Fruit fly (Drosophila melanogaster) whole organism, prepupa: Measurements from ENCODE around the gene pall.

ENCODE experiments used
- Blimp-1 ChIP-seq: fragments of 200-800 bp; sonication (Bioruptor generic); optimal IDR thresholded peaks from 3 replicates; lab custom pipeline; 2017; ENCODE audit warnings: missing biosample characterization, missing genetic modification characterization, mild to moderate bottlenecking, moderate library complexity, missing genetic modification reagents
- CG10631 ChIP-seq: fragments of 200-800 bp; sonication (Bioruptor generic); optimal IDR thresholded peaks from 2 replicates; lab custom pipeline; 2016; ENCODE audit warnings: missing biosample characterization, missing genetic modification characterization
- CG10669 ChIP-seq: fragments of 200-800 bp; sonication (Bioruptor generic); optimal IDR thresholded peaks from 3 replicates; lab custom pipeline; 2018; ENCODE audit warnings: missing biosample characterization, mild to moderate bottlenecking, missing genetic modification characterization, moderate library complexity
- CG11294 ChIP-seq: fragments of 200-800 bp; sonication (Bioruptor generic); IDR thresholded peaks from 2 replicates; pipeline ENCODE4 v1.3.6; 2022; ENCODE audit warnings: missing biosample characterization, missing genetic modification characterization
- CG11762 ChIP-seq: fragments of 200-800 bp; sonication (Bioruptor generic); optimal IDR thresholded peaks from 3 replicates; lab custom pipeline; 2016; ENCODE audit warnings: missing biosample characterization, missing genetic modification characterization; ENCODE audit not compliant: insufficient read depth
- CG11902 ChIP-seq: fragments of 200-800 bp; sonication (Bioruptor generic); optimal IDR thresholded peaks from 3 replicates; lab custom pipeline; 2016; ENCODE audit warnings: missing biosample characterization, missing genetic modification characterization
- CG15336 ChIP-seq: fragments of 200-800 bp; sonication (Bioruptor generic); IDR thresholded peaks from 2 replicates; pipeline ENCODE4 v1.3.6; 2022; ENCODE audit warnings: missing biosample characterization, missing genetic modification characterization
- CG1621 ChIP-seq: fragments of 200-800 bp; sonication (Bioruptor generic); optimal IDR thresholded peaks from 3 replicates; lab custom pipeline; 2018; ENCODE audit warnings: missing biosample characterization, mild to moderate bottlenecking, missing genetic modification characterization
- CG16779 ChIP-seq: fragments of 200-800 bp; sonication (Bioruptor generic); optimal IDR thresholded peaks from 3 replicates; lab custom pipeline; 2017; ENCODE audit warnings: missing biosample characterization, mild to moderate bottlenecking, missing genetic modification characterization
- CG3032 ChIP-seq: fragments of 200-800 bp; optimal IDR thresholded peaks from 2 replicates; lab custom pipeline; 2019; ENCODE audit warnings: missing biosample characterization, mild to moderate bottlenecking, missing genetic modification characterization, moderate library complexity
- CG32006 ChIP-seq: fragments of 200-800 bp; sonication (Bioruptor generic); optimal IDR thresholded peaks from 3 replicates; lab custom pipeline; 2017; ENCODE audit warnings: missing biosample characterization, mild to moderate bottlenecking, missing genetic modification characterization
- CG34406 ChIP-seq: fragments of 200-800 bp; sonication (Bioruptor generic); optimal IDR thresholded peaks from 3 replicates; lab custom pipeline; 2016; ENCODE audit warnings: missing biosample characterization, missing genetic modification characterization
- CG3919 ChIP-seq: fragments of 200-800 bp; sonication (Bioruptor generic); optimal IDR thresholded peaks from 3 replicates; lab custom pipeline; 2016; ENCODE audit warnings: missing biosample characterization, missing genetic modification characterization
- CG4318 ChIP-seq: fragments of 200-800 bp; sonication (Bioruptor generic); optimal IDR thresholded peaks from 3 replicates; lab custom pipeline; 2017; ENCODE audit warnings: missing biosample characterization, mild to moderate bottlenecking, missing genetic modification characterization
- CG6276 ChIP-seq: fragments of 200-800 bp; sonication (Bioruptor generic); optimal IDR thresholded peaks from 2 replicates; lab custom pipeline; 2017; ENCODE audit warnings: missing biosample characterization, mild to moderate bottlenecking, missing genetic modification characterization
- CG6792 ChIP-seq: fragments of 200-800 bp; sonication (Bioruptor generic); optimal IDR thresholded peaks from 3 replicates; lab custom pipeline; 2016; ENCODE audit warnings: missing biosample characterization, missing genetic modification characterization
- CG6808 ChIP-seq: fragments of 200-800 bp; sonication (Bioruptor generic); optimal IDR thresholded peaks from 3 replicates; lab custom pipeline; 2017; ENCODE audit warnings: missing biosample characterization, missing genetic modification characterization, mild to moderate bottlenecking, moderate library complexity, missing genetic modification reagents
- CG8119 ChIP-seq: fragments of 200-800 bp; sonication (Bioruptor generic); IDR thresholded peaks from 3 replicates; pipeline ENCODE4 v1.3.6; 2022; ENCODE audit warnings: missing biosample characterization, missing genetic modification characterization
- CG8632 ChIP-seq: fragments of 200-800 bp; sonication (Bioruptor generic); optimal IDR thresholded peaks from 3 replicates; lab custom pipeline; 2016; ENCODE audit warnings: missing biosample characterization, missing genetic modification characterization
- CG9139 ChIP-seq: fragments of 200-800 bp; sonication (Bioruptor generic); optimal IDR thresholded peaks from 3 replicates; lab custom pipeline; 2017; ENCODE audit warnings: missing biosample characterization, mild to moderate bottlenecking, missing genetic modification characterization
- Eip78C ChIP-seq: fragments of 200-800 bp; sonication (Bioruptor generic); peaks from one replicate; lab custom pipeline; 2016; ENCODE audit warnings: missing biosample characterization, missing genetic modification characterization
- Eip93F ChIP-seq: fragments of 200-800 bp; sonication (Bioruptor generic); optimal IDR thresholded peaks from 2 replicates; lab custom pipeline; 2016; ENCODE audit warnings: missing biosample characterization, mild to moderate bottlenecking, missing genetic modification characterization
- Ets21C ChIP-seq: fragments of 200-800 bp; sonication (Bioruptor generic); optimal IDR thresholded peaks from 3 replicates; lab custom pipeline; 2016; ENCODE audit warnings: missing biosample characterization, missing genetic modification characterization
- Gug ChIP-seq: fragments of 200-800 bp; sonication (Bioruptor generic); IDR thresholded peaks from 2 replicates; pipeline ENCODE4 v1.3.6; 2022; ENCODE audit warnings: missing biosample characterization, missing genetic modification characterization
- Hr38 ChIP-seq: sonication (Bioruptor generic); optimal IDR thresholded peaks from 2 replicates; lab custom pipeline; 2016; ENCODE audit warnings: missing biosample characterization, missing genetic modification characterization
- Hr39 ChIP-seq: fragments of 200-800 bp; sonication (Bioruptor generic); optimal IDR thresholded peaks from 2 replicates; lab custom pipeline; 2016; ENCODE audit warnings: missing biosample characterization, missing genetic modification characterization
- Hr4 ChIP-seq: fragments of 200-800 bp; sonication (Bioruptor generic); optimal IDR thresholded peaks from 3 replicates; lab custom pipeline; 2016; ENCODE audit warnings: missing biosample characterization, missing genetic modification characterization
- Lpt ChIP-seq: fragments of 200-800 bp; sonication (Bioruptor generic); optimal IDR thresholded peaks from 3 replicates; lab custom pipeline; 2016; ENCODE audit warnings: missing biosample characterization, missing genetic modification characterization
- Met ChIP-seq: fragments of 200-800 bp; sonication (Bioruptor generic); optimal IDR thresholded peaks from 3 replicates; lab custom pipeline; 2016; ENCODE audit warnings: missing biosample characterization, missing genetic modification characterization
- OdsH ChIP-seq: fragments of 200-800 bp; sonication (Bioruptor generic); optimal IDR thresholded peaks from 3 replicates; lab custom pipeline; 2016; ENCODE audit warnings: missing biosample characterization, missing genetic modification characterization
- Sox102F ChIP-seq: fragments of 200-800 bp; sonication (Bioruptor generic); optimal IDR thresholded peaks from 2 replicates; lab custom pipeline; 2016; ENCODE audit warnings: missing biosample characterization, mild to moderate bottlenecking, missing genetic modification characterization
- Sox14 ChIP-seq: fragments of 200-800 bp; sonication (Bioruptor generic); optimal IDR thresholded peaks from 3 replicates; lab custom pipeline; 2016; ENCODE audit warnings: missing biosample characterization, missing genetic modification characterization
- cyc ChIP-seq: fragments of 200-800 bp; sonication (Bioruptor generic); optimal IDR thresholded peaks from 3 replicates; lab custom pipeline; 2016; ENCODE audit warnings: missing biosample characterization, missing genetic modification characterization
- dac ChIP-seq: fragments of 200-800 bp; sonication (Bioruptor generic); optimal IDR thresholded peaks from 2 replicates; lab custom pipeline; 2017; ENCODE audit warnings: missing biosample characterization, mild to moderate bottlenecking, missing genetic modification characterization
- dsx ChIP-seq: fragments of 200-800 bp; optimal IDR thresholded peaks from 3 replicates; lab custom pipeline; 2019; ENCODE audit warnings: missing biosample characterization, mild to moderate bottlenecking, missing genetic modification characterization, moderate library complexity; ENCODE audit not compliant: poor library complexity, severe bottlenecking
- esn ChIP-seq: fragments of 200-800 bp; sonication (Bioruptor generic); optimal IDR thresholded peaks from 2 replicates; lab custom pipeline; 2016; ENCODE audit warnings: missing biosample characterization, mild to moderate bottlenecking, missing genetic modification characterization, moderate library complexity
- fd59A ChIP-seq: fragments of 200-800 bp; sonication (Bioruptor generic); optimal IDR thresholded peaks from 2 replicates; lab custom pipeline; 2017; ENCODE audit warnings: missing biosample characterization, mild to moderate bottlenecking, missing genetic modification characterization, missing genetic modification reagents
- fd85E ChIP-seq: fragments of 200-800 bp; sonication (Bioruptor generic); optimal IDR thresholded peaks from 3 replicates; lab custom pipeline; 2016; ENCODE audit warnings: missing biosample characterization, missing genetic modification characterization
- fkh ChIP-seq: fragments of 200-800 bp; sonication (Bioruptor generic); optimal IDR thresholded peaks from 3 replicates; lab custom pipeline; 2017; ENCODE audit warnings: missing biosample characterization, mild to moderate bottlenecking, missing genetic modification characterization, moderate library complexity
- lz ChIP-seq: fragments of 200-800 bp; sonication (Bioruptor generic); optimal IDR thresholded peaks from 3 replicates; lab custom pipeline; 2016; ENCODE audit warnings: missing biosample characterization, missing genetic modification characterization
- net ChIP-seq: fragments of 200-800 bp; sonication (Bioruptor generic); optimal IDR thresholded peaks from 3 replicates; lab custom pipeline; 2016; ENCODE audit warnings: missing biosample characterization, missing genetic modification characterization
- pdm3 ChIP-seq: fragments of 200-800 bp; sonication (Bioruptor generic); optimal IDR thresholded peaks from 3 replicates; lab custom pipeline; 2016; ENCODE audit warnings: missing biosample characterization, missing genetic modification characterization
- spab ChIP-seq: fragments of 200-800 bp; sonication (Bioruptor generic); optimal IDR thresholded peaks from 2 replicates; lab custom pipeline; 2017; ENCODE audit warnings: missing biosample characterization, mild to moderate bottlenecking, missing genetic modification characterization, missing genetic modification reagents
- ss ChIP-seq, 2 experiments: fragments of 200-800 bp; sonication (Bioruptor generic); optimal IDR thresholded peaks; 2 replicates in 1 of 2; 3 replicates in 1 of 2; lab custom pipeline; 2017 to 2018; ENCODE audit warnings: mild to moderate bottlenecking in 2 of 2, missing biosample characterization in 2 of 2, missing genetic modification characterization in 2 of 2, moderate library complexity in 1 of 2
- svp ChIP-seq: fragments of 200-800 bp; sonication (Bioruptor generic); peaks from one replicate; lab custom pipeline; 2016; ENCODE audit warnings: missing biosample characterization, missing genetic modification characterization
- topi ChIP-seq: fragments of 200-800 bp; sonication (Bioruptor generic); optimal IDR thresholded peaks from 3 replicates; lab custom pipeline; 2016; ENCODE audit warnings: missing biosample characterization, missing genetic modification characterization
- vri ChIP-seq: fragments of 200-800 bp; sonication (Bioruptor generic); optimal IDR thresholded peaks from 3 replicates; lab custom pipeline; 2016; ENCODE audit warnings: missing biosample characterization, mild to moderate bottlenecking, missing genetic modification characterization

The pall gene

dm6 chr3L:9487586-9487985 is at the start of gene pall:
Gene pall, minus strand, starts transcription at chr3L:9487790.
- 0 out of 2 replicates have a peak, but pooled peaks have one; percentile 27 for TF ChIP-seq CG15336
- TF ChIP-seq Eip93F = no peak
- TF ChIP-seq Eip78C (GFP tag; lab: Kevin White, UChicago) = no peak
- TF ChIP-seq Blimp-1 (GFP tag; lab: Kevin White, UChicago) = no peak
- no peak for TF ChIP-seq CG8632 (GFP tag; lab: Kevin White, UChicago)
- no peak for TF ChIP-seq Lpt
- TF ChIP-seq Sox14 = no peak
- no peak for TF ChIP-seq CG16779

DNA sequence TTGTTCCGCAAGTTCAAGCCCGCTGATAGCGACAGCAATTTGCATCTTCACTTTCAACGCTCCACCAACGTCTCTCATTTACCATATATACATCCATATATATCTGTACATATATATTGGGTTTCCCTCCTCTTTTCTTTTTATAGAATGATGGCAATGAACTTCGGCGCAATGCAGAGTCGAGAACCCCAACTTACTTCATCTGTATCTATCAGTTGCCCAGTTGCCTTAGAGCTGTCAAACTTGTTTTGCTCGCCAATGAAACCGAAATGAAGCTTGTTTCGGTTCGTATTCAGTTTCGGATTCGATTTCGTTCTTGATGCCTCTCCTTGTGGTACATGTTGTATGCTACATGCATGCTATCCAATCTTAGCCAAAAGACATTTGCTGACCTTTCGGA is 41.2 kb upstream of the pall start, which contains the start of gene Or67a:
Gene Or67a, plus strand, starts transcription at position 233 of the 400 bp plus-strand sequence.
- peak; percentile 56 for TF ChIP-seq Eip78C (GFP tag; lab: Kevin White, UChicago)
- no peak for TF ChIP-seq dac (GFP tag; lab: Kevin White, UChicago)
- TF ChIP-seq Ets21C (GFP tag; lab: Kevin White, UChicago) = no peak
- TF ChIP-seq CG4318 = no peak
- no peak for TF ChIP-seq CG6792 (GFP tag; lab: Kevin White, UChicago)
- TF ChIP-seq Lpt = peak; percentile 17
- TF ChIP-seq CG6276 (GFP tag; lab: Kevin White, UChicago) = peak; percentile 4
- TF ChIP-seq esn (GFP tag; lab: Kevin White, UChicago) = no peak
- no peak for TF ChIP-seq ss (GFP tag; optimal IDR thresholded peaks at IDR 0.05; lab: Kevin White, UChicago)
- peak; percentile 80 for TF ChIP-seq Blimp-1 (GFP tag; lab: Kevin White, UChicago)
- TF ChIP-seq CG15336 = no peak
- no peak for TF ChIP-seq Hr39 (GFP tag; lab: Kevin White, UChicago)

DNA sequence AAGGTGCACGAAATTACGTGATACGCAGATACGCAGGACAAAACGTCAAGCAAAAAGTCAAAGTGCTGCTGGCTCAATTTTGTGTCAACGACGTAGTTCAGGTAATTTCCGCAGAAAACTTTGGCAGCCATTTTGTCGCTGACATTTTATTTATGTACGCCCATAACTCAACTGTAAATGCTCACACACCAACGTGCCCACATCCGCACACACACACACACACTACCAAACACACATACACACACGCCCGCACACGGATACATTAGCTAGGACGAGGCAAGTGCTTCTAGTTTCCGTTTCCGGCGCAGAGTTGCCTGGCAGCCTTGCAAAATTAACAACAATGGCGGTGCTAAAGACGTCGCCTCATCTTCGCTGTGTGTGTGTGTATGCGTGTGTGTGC is 37.9 kb upstream of the pall start, which contains the start of gene CG33700:
Gene CG33700, minus strand, starts transcription at position 101 of the 400 bp plus-strand sequence.
- TF ChIP-seq Lpt = no peak
- no peak for TF ChIP-seq Sox102F (GFP tag; lab: Kevin White, UChicago)
- TF ChIP-seq CG10669 = no peak
- TF ChIP-seq fd59A = no peak
- TF ChIP-seq net (GFP tag; lab: Kevin White, UChicago) = no peak
- no peak for TF ChIP-seq CG32006 (GFP tag; lab: Kevin White, UChicago)
- peak; percentile 3 for TF ChIP-seq Eip78C (GFP tag; lab: Kevin White, UChicago)
- TF ChIP-seq Hr4 (GFP tag; lab: Kevin White, UChicago) = no peak
- no peak for TF ChIP-seq CG10631 (GFP tag; lab: Kevin White, UChicago)
- TF ChIP-seq Gug (GFP tag; lab: Robert Waterston, UW) = no peak
- TF ChIP-seq CG9139 (GFP tag; lab: Kevin White, UChicago) = peak; percentile 16
- no peak for TF ChIP-seq dac (GFP tag; lab: Kevin White, UChicago)
- TF ChIP-seq CG8119 = no peak
- peak; percentile 2 for TF ChIP-seq CG3032 (tag; lab: Kevin White, UChicago)
- TF ChIP-seq Met (GFP tag; lab: Kevin White, UChicago) = no peak
- no peak for TF ChIP-seq CG15336
- no peak for TF ChIP-seq OdsH (GFP tag; lab: Kevin White, UChicago)
- TF ChIP-seq lz (GFP tag; lab: Kevin White, UChicago) = no peak
- TF ChIP-seq CG4318 = no peak
- no peak for TF ChIP-seq svp (GFP tag; lab: Kevin White, UChicago)
- no peak for TF ChIP-seq CG16779
- TF ChIP-seq pdm3 = no peak
- peak; percentile 41 for TF ChIP-seq CG6808 (GFP tag; lab: Kevin White, UChicago)
- TF ChIP-seq Eip93F = no peak
- no peak for TF ChIP-seq dsx (GFP tag; lab: Kevin White, UChicago)
- TF ChIP-seq CG6276 (GFP tag; lab: Kevin White, UChicago) = no peak
- no peak for TF ChIP-seq CG11902
- no peak for TF ChIP-seq esn (GFP tag; lab: Kevin White, UChicago)
- TF ChIP-seq CG11762 = no peak
- TF ChIP-seq vri (GFP tag; lab: Kevin White, UChicago) = no peak
- TF ChIP-seq fkh (GFP tag; lab: Kevin White, UChicago) = no peak
- no peak for TF ChIP-seq Hr38
- TF ChIP-seq cyc (GFP tag; lab: Kevin White, UChicago) = no peak
- peak; percentile 35 for TF ChIP-seq CG1621 (tag; lab: Kevin White, UChicago)
- no peak for TF ChIP-seq fd85E
- TF ChIP-seq spab (GFP tag; lab: Kevin White, UChicago) = no peak
- TF ChIP-seq CG3919 = no peak
- no peak for TF ChIP-seq CG11294
- no peak for TF ChIP-seq topi (GFP tag; lab: Kevin White, UChicago)
- no peak for TF ChIP-seq CG34406 (GFP tag; lab: Kevin White, UChicago)
